Fruit fly (Drosophila melanogaster) whole organism, wandering third instar larva: Measurements from ENCODE around the gene CG12984.

Experiments
- Abd-B ChIP-seq: fragments of >200 bp; optimal IDR thresholded peaks from 2 replicates; lab custom pipeline; 2017; ENCODE audit warnings: missing biosample characterization, missing genetic modification characterization
- CG32264 ChIP-seq: fragments of 200-800 bp; sonication (Bioruptor generic); optimal IDR thresholded peaks from 2 replicates; lab custom pipeline; 2016; ENCODE audit warnings: missing biosample characterization, missing genetic modification characterization
- CG9705 ChIP-seq: fragments of 200-800 bp; sonication (Bioruptor generic); optimal IDR thresholded peaks from 2 replicates; lab custom pipeline; 2018; ENCODE audit warnings: missing biosample characterization, mild to moderate bottlenecking, missing genetic modification characterization
- GATAd ChIP-seq: sonication (Bioruptor generic); optimal IDR thresholded peaks from 2 replicates; lab custom pipeline; 2016; ENCODE audit warnings: missing biosample characterization, missing genetic modification characterization
- Hr78 ChIP-seq: fragments of >200 bp; optimal IDR thresholded peaks from 2 replicates; lab custom pipeline; 2017; ENCODE audit warnings: missing biosample characterization, missing genetic modification characterization
- N ChIP-seq: fragments of >200 bp; optimal IDR thresholded peaks from 2 replicates; lab custom pipeline; 2018; ENCODE audit warnings: missing biosample characterization, missing external identifiers, missing genetic modification characterization
- OdsH ChIP-seq: fragments of 200-800 bp; sonication (Bioruptor generic); optimal IDR thresholded peaks from 2 replicates; lab custom pipeline; 2016; ENCODE audit warnings: missing biosample characterization, mild to moderate bottlenecking, missing genetic modification characterization
- Sp1 ChIP-seq: fragments of 200-800 bp; sonication (Bioruptor generic); optimal IDR thresholded peaks from 3 replicates; lab custom pipeline; 2019; ENCODE audit warnings: missing biosample characterization, mild to moderate bottlenecking, missing genetic modification characterization, moderate library complexity
- dl ChIP-seq, 2 experiments: fragments of 175-275, 200-275 bp in 1 of 2; fragments of 200-275 bp in 1 of 2; sonication (Bioruptor generic); optimal IDR thresholded peaks; lab custom pipeline; 2018; ENCODE audit warnings: mild to moderate bottlenecking in 2 of 2, missing biosample characterization in 2 of 2, missing genetic modification characterization in 2 of 2, moderate library complexity in 2 of 2; ENCODE audit not compliant: partially characterized antibody in 2 of 2, insufficient read depth in 1 of 2
- fru ChIP-seq: fragments of 200-800 bp; sonication (Bioruptor generic); optimal IDR thresholded peaks from 3 replicates; lab custom pipeline; 2016; ENCODE audit warnings: missing biosample characterization, mild to moderate bottlenecking, missing genetic modification characterization
- h ChIP-seq: fragments of 200-800 bp; sonication (Bioruptor generic); optimal IDR thresholded peaks from 3 replicates; lab custom pipeline; 2016; ENCODE audit warnings: missing biosample characterization, mild to moderate bottlenecking, missing genetic modification characterization
- pan ChIP-seq: fragments of >200 bp; optimal IDR thresholded peaks from 2 replicates; lab custom pipeline; 2017
- psq ChIP-seq: fragments of 200-800 bp; sonication (Bioruptor generic); optimal IDR thresholded peaks from 3 replicates; lab custom pipeline; 2017; ENCODE audit warnings: missing biosample characterization, mild to moderate bottlenecking, missing genetic modification characterization, moderate library complexity
- tai ChIP-seq: sonication (Bioruptor generic); optimal IDR thresholded peaks from 2 replicates; lab custom pipeline; 2016; ENCODE audit warnings: missing biosample characterization, missing genetic modification characterization

DNA sequence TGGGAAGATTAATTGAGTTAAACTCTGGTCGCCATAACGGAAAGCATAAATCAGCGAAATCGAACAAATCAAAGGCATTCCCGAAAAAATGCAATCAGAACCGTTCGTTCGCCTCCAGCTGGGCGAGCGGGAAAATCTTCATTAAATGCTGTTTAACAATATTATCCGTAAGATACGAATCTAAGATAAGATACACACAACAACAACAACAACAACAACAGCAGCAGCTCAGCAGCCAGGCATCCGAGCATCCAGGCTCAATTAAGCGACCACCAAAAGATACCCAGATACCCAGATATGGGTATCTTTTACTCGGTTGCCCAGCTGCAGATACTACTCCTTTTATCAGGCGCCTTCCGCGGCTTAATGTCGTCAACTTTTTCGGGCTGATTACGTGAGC is 45.4 kb upstream of the CG12984 start:
- TF ChIP-seq Hr78 (GFP tag; lab: Kevin White, UChicago) (no peak), tai (no peak), psq (GFP tag; lab: Kevin White, UChicago) (no peak), pan (lab: Kevin White, UChicago) (no peak), dl (GFP tag; optimal IDR thresholded peaks at IDR 0.05; lab: Kevin White, UChicago; ENCODE audit: insufficient read depth in 1 of 2, partially characterized antibody in 2 of 2) (no peak), CG9705 (GFP tag; lab: Kevin White, UChicago) (no peak), Abd-B (GFP tag; lab: Kevin White, UChicago) (no peak), Sp1 (GFP tag; lab: Kevin White, UChicago) (no peak), CG32264 (GFP tag; lab: Kevin White, UChicago) (no peak), GATAd (GFP tag; lab: Kevin White, UChicago) (no peak), OdsH (GFP tag; lab: Kevin White, UChicago) (no peak), h (no peak), fru (GFP tag; lab: Kevin White, UChicago) (no peak), N (GFP tag; lab: Kevin White, UChicago) (no peak)
